Fruit fly (Drosophila melanogaster) whole organism, prepupa: ENCODE results near the gene CG43057.

Experiments used
- CG11762 ChIP-seq: fragments of 200-800 bp; sonication (Bioruptor generic); optimal IDR thresholded peaks from 3 replicates; lab custom pipeline; 2016; ENCODE audit warnings: missing biosample characterization, missing genetic modification characterization; ENCODE audit not compliant: insufficient read depth
- CG15336 ChIP-seq: fragments of 200-800 bp; sonication (Bioruptor generic); IDR thresholded peaks from 2 replicates; pipeline ENCODE4 v1.3.6; 2022; ENCODE audit warnings: missing biosample characterization, missing genetic modification characterization
- CG16779 ChIP-seq: fragments of 200-800 bp; sonication (Bioruptor generic); optimal IDR thresholded peaks from 3 replicates; lab custom pipeline; 2017; ENCODE audit warnings: missing biosample characterization, mild to moderate bottlenecking, missing genetic modification characterization
- CG6163 ChIP-seq: fragments of 200-800 bp; sonication (Bioruptor generic); IDR thresholded peaks from 3 replicates; pipeline ENCODE4 v1.3.6; 2022; ENCODE audit warnings: missing biosample characterization, missing genetic modification characterization
- CG7368 ChIP-seq: fragments of 200-800 bp; sonication (Bioruptor generic); optimal IDR thresholded peaks from 3 replicates; lab custom pipeline; 2016; ENCODE audit warnings: missing biosample characterization, missing genetic modification characterization
- Eip78C ChIP-seq: fragments of 200-800 bp; sonication (Bioruptor generic); peaks from one replicate; lab custom pipeline; 2016; ENCODE audit warnings: missing biosample characterization, missing genetic modification characterization
- Eip93F ChIP-seq: fragments of 200-800 bp; sonication (Bioruptor generic); optimal IDR thresholded peaks from 2 replicates; lab custom pipeline; 2016; ENCODE audit warnings: missing biosample characterization, mild to moderate bottlenecking, missing genetic modification characterization
- Hr39 ChIP-seq: fragments of 200-800 bp; sonication (Bioruptor generic); optimal IDR thresholded peaks from 2 replicates; lab custom pipeline; 2016; ENCODE audit warnings: missing biosample characterization, missing genetic modification characterization
- cyc ChIP-seq: fragments of 200-800 bp; sonication (Bioruptor generic); optimal IDR thresholded peaks from 3 replicates; lab custom pipeline; 2016; ENCODE audit warnings: missing biosample characterization, missing genetic modification characterization
- fd85E ChIP-seq: fragments of 200-800 bp; sonication (Bioruptor generic); optimal IDR thresholded peaks from 3 replicates; lab custom pipeline; 2016; ENCODE audit warnings: missing biosample characterization, missing genetic modification characterization
- pdm3 ChIP-seq: fragments of 200-800 bp; sonication (Bioruptor generic); optimal IDR thresholded peaks from 3 replicates; lab custom pipeline; 2016; ENCODE audit warnings: missing biosample characterization, missing genetic modification characterization
- spab ChIP-seq: fragments of 200-800 bp; sonication (Bioruptor generic); optimal IDR thresholded peaks from 2 replicates; lab custom pipeline; 2017; ENCODE audit warnings: missing biosample characterization, mild to moderate bottlenecking, missing genetic modification characterization, missing genetic modification reagents

DNA sequence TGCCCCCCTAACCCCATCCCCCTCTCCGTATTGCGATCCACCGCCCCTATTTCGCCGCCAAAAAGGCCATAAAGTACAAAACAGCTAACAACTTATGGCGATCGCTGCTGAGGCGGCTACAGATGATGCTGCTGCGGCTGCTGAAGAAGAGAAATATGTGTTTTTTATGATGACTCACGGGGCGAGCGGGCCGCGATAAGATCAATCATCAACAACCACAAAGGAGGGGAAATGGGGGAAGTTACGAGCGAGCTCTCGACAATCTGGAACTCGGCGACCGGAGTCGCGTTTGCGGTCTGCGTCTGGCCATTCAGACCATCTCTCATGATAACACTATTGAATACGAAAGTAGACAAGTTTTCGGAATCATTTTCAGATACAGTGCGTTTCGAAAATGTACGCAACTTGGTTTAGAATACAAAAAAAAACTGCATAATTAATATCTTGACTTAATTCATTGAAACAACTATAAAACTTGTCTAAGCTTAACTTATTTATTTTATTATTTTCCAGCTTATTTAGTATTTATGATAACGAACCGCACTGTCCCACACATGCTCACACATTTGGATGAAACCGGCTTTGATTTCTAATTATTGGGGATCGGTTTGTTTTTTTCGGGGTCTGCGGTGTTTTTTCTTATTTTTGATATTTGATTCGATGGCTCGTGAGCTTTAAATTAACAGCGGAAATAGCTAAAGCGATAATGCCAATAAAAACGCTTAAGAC is 48.5 kb upstream of the CG43057 start:
- peak; percentile 86 for TF ChIP-seq CG6163 (GFP tag; lab: Robert Waterston, UW)
- peak; percentile 78 for TF ChIP-seq pdm3 (GFP tag; lab: Kevin White, UChicago)
- TF ChIP-seq Eip93F (GFP tag; lab: Kevin White, UChicago): no peak
- no peak for TF ChIP-seq fd85E (GFP tag; lab: Kevin White, UChicago)
- peak; percentile 59 for TF ChIP-seq Hr39 (GFP tag; lab: Kevin White, UChicago)
- TF ChIP-seq spab (GFP tag; lab: Kevin White, UChicago): peak; percentile 15
- no peak for TF ChIP-seq CG7368
- peak; percentile 48 for TF ChIP-seq CG11762
- peak; percentile 95 for TF ChIP-seq CG15336 (GFP tag; lab: Robert Waterston, UW)
- peak; percentile 92 for TF ChIP-seq Eip78C (GFP tag; lab: Kevin White, UChicago)
- peak; percentile 32 for TF ChIP-seq cyc (GFP tag; lab: Kevin White, UChicago)
- peak; percentile 39 for TF ChIP-seq CG16779 (tag; lab: Kevin White, UChicago)
